Worm (Caenorhabditis elegans): Measurements from ENCODE around the gene wdr-83.

ce11 chrII:5058036-5058435, 26.5 kb upstream of the wdr-83 start, which contains the start of gene C27A2.12:
- no peak for TF ChIP-seq egl-27 (tag; optimal IDR thresholded peaks at IDR 0.05)
- no peak for TF ChIP-seq fos-1 (tag; optimal IDR thresholded peaks at IDR 0.05)

All from whole organism, L4 larva.